Fruit fly (Drosophila melanogaster): ENCODE data around the gene CG7990.

The CG7990 gene

DNA sequence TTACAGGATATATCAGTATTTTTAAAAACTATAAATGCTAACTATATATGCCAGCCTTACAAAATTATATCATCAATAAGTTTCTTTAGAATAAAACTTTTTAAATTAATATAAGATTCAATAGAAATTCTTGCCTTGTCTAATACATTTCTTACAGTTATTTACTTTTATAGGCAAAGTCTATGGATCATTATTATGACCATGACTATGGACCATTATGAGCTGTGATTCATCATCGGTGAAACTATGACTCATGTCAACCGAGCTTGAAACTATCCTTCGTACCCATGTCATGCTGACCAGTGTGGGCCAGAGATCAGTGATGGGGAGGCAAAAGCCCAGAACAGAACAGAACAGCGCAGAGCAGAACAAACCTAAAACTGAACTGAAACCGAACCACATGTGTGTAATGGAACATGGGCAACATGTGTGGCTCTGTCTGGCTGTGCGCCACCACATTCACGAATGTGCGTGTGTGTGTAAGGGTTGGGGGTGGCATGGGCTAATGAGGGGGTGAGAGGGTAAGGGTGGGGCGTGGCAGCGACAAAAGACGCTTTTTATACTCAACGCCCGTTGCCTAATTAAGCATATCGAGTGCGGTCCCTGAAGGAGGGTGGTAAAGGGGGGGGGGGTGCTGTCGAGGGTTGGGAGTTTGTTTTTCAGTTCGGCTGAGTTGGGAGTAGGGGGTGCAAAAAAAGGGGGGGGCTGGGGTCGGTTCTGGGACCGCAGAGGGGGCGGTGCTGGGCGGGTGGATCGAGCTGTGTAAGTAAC, 43.1 kb downstream of the CG7990 start (continued):
- TF ChIP-seq NC2α (GFP tag; optimal IDR thresholded peaks at IDR 0.05): no peak
- no peak for TF ChIP-seq Dref (GFP tag; IDR thresholded peaks at IDR 0.05)
- peak; percentile 53 for TF ChIP-seq Sox100B (GFP tag; optimal IDR thresholded peaks at IDR 0.05)
- TF ChIP-seq CG1792 (GFP tag; optimal IDR thresholded peaks at IDR 0.05): no peak
- TF ChIP-seq grau (tag; optimal IDR thresholded peaks at IDR 0.05): peak; percentile 25
- no peak for TF ChIP-seq CG9817 (tag; optimal IDR thresholded peaks at IDR 0.05)
- TF ChIP-seq Stat92E (GFP tag; optimal IDR thresholded peaks at IDR 0.05): no peak
- no peak for TF ChIP-seq Sry-β (GFP tag; optimal IDR thresholded peaks at IDR 0.05)
- no peak for TF ChIP-seq D19A (tag; optimal IDR thresholded peaks at IDR 0.05)
- peak in 1 of 3 experiments; percentile 27 for TF ChIP-seq lola (GFP tag; optimal IDR thresholded peaks at IDR 0.05)
- no peak for TF ChIP-seq hkb (optimal IDR thresholded peaks at IDR 0.05)
- no peak for TF ChIP-seq hkb (GFP tag; IDR thresholded peaks at IDR 0.05)
- TF ChIP-seq ci (GFP tag; IDR thresholded peaks at IDR 0.05): peak; percentile 14; the same call in 1 of the 3 replicates
- TF ChIP-seq HHEX (GFP tag; optimal IDR thresholded peaks at IDR 0.05): no peak
- no peak for TF ChIP-seq Mes4 (GFP tag; optimal IDR thresholded peaks at IDR 0.05)
- no peak for TF ChIP-seq wor (GFP tag; IDR thresholded peaks at IDR 0.05)
- TF ChIP-seq CG4282 (GFP tag; optimal IDR thresholded peaks at IDR 0.05): no peak
- no peak for TF ChIP-seq ap (GFP tag; IDR thresholded peaks at IDR 0.05)
- TF ChIP-seq Spps (tag; optimal IDR thresholded peaks at IDR 0.05): no peak
- TF ChIP-seq Opbp (GFP tag; IDR thresholded peaks at IDR 0.05; ENCODE audit: partially characterized antibody): no peak
- TF ChIP-seq CG8924 (tag; optimal IDR thresholded peaks at IDR 0.05): no peak
- TF ChIP-seq CG5180 (GFP tag; optimal IDR thresholded peaks at IDR 0.05): no peak
- TF ChIP-seq Nf-YA (GFP tag; IDR thresholded peaks at IDR 0.05): no peak
- TF ChIP-seq CG12155 (GFP tag; optimal IDR thresholded peaks at IDR 0.05): no peak
- 0 out of 2 replicates have a peak, but pooled peaks have one; percentile 29 for TF ChIP-seq tna (GFP tag; IDR thresholded peaks at IDR 0.05; ENCODE audit: partially characterized antibody)
- no peak for TF ChIP-seq Lim3 (GFP tag; IDR thresholded peaks at IDR 0.05)
- no peak for TF ChIP-seq Taf1 (GFP tag; IDR thresholded peaks at IDR 0.05)
- no peak for TF ChIP-seq CG15601 (tag; optimal IDR thresholded peaks at IDR 0.05)
- 0 out of 2 replicates have a peak, but pooled peaks have one; percentile 13 for TF ChIP-seq ranshi (GFP tag; IDR thresholded peaks at IDR 0.05)
- TF ChIP-seq pros (GFP tag; optimal IDR thresholded peaks at IDR 0.05): peak; percentile 6
- peak; percentile 29 for TF ChIP-seq gem (tag; optimal IDR thresholded peaks at IDR 0.05)
- no peak for TF ChIP-seq CG32532 (GFP tag; IDR thresholded peaks at IDR 0.05)
- no peak for TF ChIP-seq fd64A (GFP tag; optimal IDR thresholded peaks at IDR 0.05)
- TF ChIP-seq ara (GFP tag; IDR thresholded peaks at IDR 0.05): no peak
- TF ChIP-seq D (optimal IDR thresholded peaks at IDR 0.05): no peak
- no peak for TF ChIP-seq D (GFP tag; optimal IDR thresholded peaks at IDR 0.05)
- TF ChIP-seq CG6689 (GFP tag; IDR thresholded peaks at IDR 0.05): no peak
- TF ChIP-seq CG10366 (GFP tag; IDR thresholded peaks at IDR 0.05): no peak
- TF ChIP-seq CG10543 (GFP tag; optimal IDR thresholded peaks at IDR 0.05): peak; percentile 11
- TF ChIP-seq zfh2 (GFP tag; optimal IDR thresholded peaks at IDR 0.05): no peak
- TF ChIP-seq cg (GFP tag; optimal IDR thresholded peaks at IDR 0.05): peak; percentile 45
- no peak for TF ChIP-seq CG14050 (GFP tag; IDR thresholded peaks at IDR 0.05)
- TF ChIP-seq crol (GFP tag; IDR thresholded peaks at IDR 0.05): peak; percentile 93
- no peak for TF ChIP-seq vnd (GFP tag; IDR thresholded peaks at IDR 0.05; ENCODE audit: partially characterized antibody)
- no peak for TF ChIP-seq zfh1 (GFP tag; IDR thresholded peaks at IDR 0.05)
- peak; percentile 27 for TF ChIP-seq CG2678 (tag; optimal IDR thresholded peaks at IDR 0.05)
- TF ChIP-seq CG11085 (GFP tag; IDR thresholded peaks at IDR 0.05): no peak
- TF ChIP-seq CG6683 (GFP tag; optimal IDR thresholded peaks at IDR 0.05): no peak
- no peak for TF ChIP-seq gfzf (GFP tag; optimal IDR thresholded peaks at IDR 0.05)
- TF ChIP-seq bbx (GFP tag; IDR thresholded peaks at IDR 0.05; ENCODE audit: partially characterized antibody): no peak

All from whole organism, embryonic.